Worm (Caenorhabditis elegans): ENCODE measurements around the gene alh-10.
A peak's percentile ranks its signal among the peaks of the same experiment; 100 is the strongest.

Gene alh-10

DNA sequence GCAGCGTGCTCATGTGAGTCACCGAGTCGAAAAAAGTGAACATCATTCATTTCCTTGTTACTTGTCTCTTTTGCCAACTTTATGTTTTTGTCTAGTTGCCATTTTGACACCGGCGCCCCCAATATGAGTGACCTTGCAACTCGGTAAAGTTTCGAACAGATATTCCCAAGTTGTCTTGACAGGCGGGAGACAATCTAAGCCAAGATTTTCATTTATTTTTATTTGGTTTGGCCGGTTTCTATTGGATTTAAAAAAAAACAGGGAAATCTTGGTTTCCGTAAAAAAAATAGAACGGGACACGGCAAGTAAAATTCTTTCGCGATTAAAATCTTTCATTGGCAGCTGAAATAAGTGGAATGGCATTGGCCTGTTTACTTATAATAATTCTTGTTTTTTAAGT lies 12.2 kb downstream of the alh-10 start:
- TF ChIP-seq ham-2 (GFP tag; optimal IDR thresholded peaks at IDR 0.05) (no peak), cnd-1 (tag; optimal IDR thresholded peaks at IDR 0.05) (no peak), nhr-76 (tag; optimal IDR thresholded peaks at IDR 0.05) (no peak), flh-1 (GFP tag; optimal IDR thresholded peaks at IDR 0.05) (no peak), mep-1 (tag; optimal IDR thresholded peaks at IDR 0.05) (no peak)

DNA sequence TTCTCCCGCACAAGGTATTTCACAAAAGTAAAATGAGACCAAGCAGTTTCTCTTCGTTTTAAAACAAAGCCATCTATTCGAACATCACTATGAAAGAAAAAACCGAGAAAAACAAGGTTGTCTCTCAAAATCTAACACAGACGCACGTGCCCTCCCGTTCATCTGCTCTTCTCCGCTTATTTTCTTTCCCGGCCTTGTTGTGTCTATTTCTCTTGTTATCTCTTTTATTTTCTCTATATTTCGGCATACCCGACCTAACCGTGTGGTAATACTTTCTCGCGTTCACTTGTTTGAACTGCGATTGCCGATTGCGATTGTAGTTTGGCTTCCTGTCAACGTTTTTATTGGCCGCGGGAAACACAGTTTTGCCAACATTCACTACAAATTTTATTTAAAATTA lies 14.0 kb downstream of the alh-10 start:
- no peak for TF ChIP-seq cnd-1 (tag; optimal IDR thresholded peaks at IDR 0.05)
- TF ChIP-seq snpc-4 (tag; optimal IDR thresholded peaks at IDR 0.05), result no peak
- TF ChIP-seq elt-1 (tag; optimal IDR thresholded peaks at IDR 0.05; ENCODE audit: borderline replicate concordance, insufficient read depth), result peak; percentile 1

DNA sequence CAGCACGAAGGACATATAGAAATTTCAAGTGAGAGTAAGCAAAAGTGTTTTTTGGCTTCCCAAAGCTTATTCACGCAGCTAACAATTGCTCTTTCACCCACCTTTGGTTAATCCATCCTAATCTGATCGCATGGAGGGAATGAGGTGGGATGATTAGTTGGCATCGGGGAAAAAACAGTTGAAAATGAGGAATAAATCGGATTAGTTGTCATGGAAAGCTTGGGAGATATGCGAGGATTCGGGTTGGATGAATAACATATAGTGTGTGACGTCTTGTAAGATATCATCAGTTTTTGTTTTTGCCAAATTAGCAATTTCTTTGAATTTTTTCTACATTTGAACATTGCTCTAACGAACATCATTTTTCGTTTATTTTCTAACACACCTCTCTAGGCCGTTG lies 14.8 kb downstream of the alh-10 start:
- TF ChIP-seq bed-3 (GFP tag; optimal IDR thresholded peaks at IDR 0.05) (no peak), blmp-1 (tag; optimal IDR thresholded peaks at IDR 0.05) (no peak), ztf-11 (tag; optimal IDR thresholded peaks at IDR 0.05) (no peak), nhr-28 (tag; optimal IDR thresholded peaks at IDR 0.05) (no peak), mep-1 (tag; optimal IDR thresholded peaks at IDR 0.05) (no peak), ham-2 (GFP tag; optimal IDR thresholded peaks at IDR 0.05) (no peak), unc-120 (tag; optimal IDR thresholded peaks at IDR 0.05; ENCODE audit: poor library complexity, severe bottlenecking) (no peak), unc-62 (GFP tag; optimal IDR thresholded peaks at IDR 0.05) (no peak), unc-39 (tag; optimal IDR thresholded peaks at IDR 0.05) (no peak)

DNA sequence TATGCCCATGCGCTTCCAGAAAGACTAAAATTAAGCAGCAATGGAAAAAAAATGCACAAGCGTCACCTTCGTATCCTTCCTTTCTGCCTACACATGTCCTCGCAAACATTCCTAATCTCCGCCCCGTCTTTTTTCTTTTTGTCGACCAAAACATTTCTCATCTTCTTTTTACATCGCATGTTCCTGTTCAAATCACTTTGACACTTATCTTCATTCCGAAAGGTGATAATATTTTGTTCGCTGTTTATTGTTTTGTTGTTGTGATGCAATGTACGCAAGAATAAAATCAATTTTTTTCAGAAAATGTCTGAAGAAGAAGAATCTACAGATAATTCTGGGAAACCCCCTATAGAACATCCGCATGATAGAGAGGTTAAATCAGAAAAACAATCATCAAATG lies 17.1 kb downstream of the alh-10 start, which contains the start of gene ist-1:
Gene ist-1, plus strand, starts transcription at position 301 of the 400 bp plus-strand sequence.
- TF ChIP-seq pha-4 (tag; optimal IDR thresholded peaks at IDR 0.05) (no peak), unc-120 (tag; optimal IDR thresholded peaks at IDR 0.05; ENCODE audit: poor library complexity, severe bottlenecking) (no peak), tbx-8 (GFP tag; optimal IDR thresholded peaks at IDR 0.05) (no peak)

DNA sequence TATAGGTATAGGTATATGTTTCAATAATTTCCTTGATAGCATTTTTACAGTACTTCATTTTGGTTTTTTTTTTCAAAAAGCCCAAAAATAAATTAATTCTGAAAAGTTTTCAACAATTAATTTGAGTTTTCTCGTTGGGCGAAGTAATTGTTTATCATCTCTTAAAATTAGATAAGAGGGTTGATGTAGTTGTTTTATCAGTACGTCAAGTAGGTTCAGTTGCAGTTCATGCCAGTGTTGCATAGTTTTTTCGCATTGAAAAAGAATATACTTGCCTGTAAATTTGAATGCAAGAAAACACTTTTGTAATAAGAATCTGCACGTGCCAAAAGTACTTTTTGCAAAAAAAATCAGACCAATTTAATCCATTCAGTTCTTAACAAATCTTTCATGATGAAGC lies 18.3 kb downstream of the alh-10 start:
- no peak for TF ChIP-seq zip-8 (tag; optimal IDR thresholded peaks at IDR 0.05)
- no peak for TF ChIP-seq bed-3 (GFP tag; optimal IDR thresholded peaks at IDR 0.05)
- no peak for TF ChIP-seq nhr-12 (tag; optimal IDR thresholded peaks at IDR 0.05)
- TF ChIP-seq ces-1 (GFP tag; optimal IDR thresholded peaks at IDR 0.05), result no peak
- no peak for TF ChIP-seq nhr-237 (tag; optimal IDR thresholded peaks at IDR 0.05)
- no peak for TF ChIP-seq mab-5 (tag; optimal IDR thresholded peaks at IDR 0.05)
- no peak for TF ChIP-seq sem-2 (GFP tag; optimal IDR thresholded peaks at IDR 0.05)
- TF ChIP-seq ceh-39 (tag; optimal IDR thresholded peaks at IDR 0.05), result no peak
- no peak for TF ChIP-seq sptf-1 (tag; optimal IDR thresholded peaks at IDR 0.05)
- TF ChIP-seq lin-32 (GFP tag; optimal IDR thresholded peaks at IDR 0.05), result no peak
- no peak for TF ChIP-seq elt-3 (tag; optimal IDR thresholded peaks at IDR 0.05)
- TF ChIP-seq elt-1 (tag; optimal IDR thresholded peaks at IDR 0.05; ENCODE audit: borderline replicate concordance, insufficient read depth), result no peak
- TF ChIP-seq snpc-4 (tag; optimal IDR thresholded peaks at IDR 0.05), result no peak
- no peak for TF ChIP-seq flh-1 (GFP tag; optimal IDR thresholded peaks at IDR 0.05)
- no peak for TF ChIP-seq pha-4 (tag; optimal IDR thresholded peaks at IDR 0.05)
- no peak for TF ChIP-seq nhr-28 (tag; optimal IDR thresholded peaks at IDR 0.05)
- TF ChIP-seq mep-1 (tag; optimal IDR thresholded peaks at IDR 0.05), result no peak
- TF ChIP-seq ceh-83 (GFP tag; optimal IDR thresholded peaks at IDR 0.05), result no peak
- TF ChIP-seq drap-1 (GFP tag; optimal IDR thresholded peaks at IDR 0.05), result no peak

DNA sequence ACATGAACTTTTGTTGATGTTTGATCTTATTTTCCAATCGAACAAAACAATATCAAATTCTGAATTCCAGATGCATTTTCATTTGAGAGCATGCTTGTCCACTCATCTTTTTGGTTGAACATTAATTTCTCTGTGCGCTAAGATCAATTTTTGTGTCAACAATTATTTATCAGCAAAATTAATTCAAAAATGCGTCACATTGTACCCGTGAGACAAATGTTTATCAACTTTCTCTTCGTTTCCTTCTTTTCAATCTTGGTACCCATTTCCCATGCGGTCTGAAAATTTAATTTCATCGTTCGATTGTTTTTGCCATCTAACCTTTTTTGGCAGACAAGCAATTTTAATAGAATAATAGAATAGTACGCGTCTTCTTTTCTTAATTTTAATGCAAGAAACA lies 19.4 kb downstream of the alh-10 start:
- TF ChIP-seq cnd-1 (tag; optimal IDR thresholded peaks at IDR 0.05) (no peak), nhr-76 (tag; optimal IDR thresholded peaks at IDR 0.05) (no peak), pha-4 (tag; optimal IDR thresholded peaks at IDR 0.05) (no peak), nhr-12 (tag; optimal IDR thresholded peaks at IDR 0.05) (no peak), elt-1 (tag; optimal IDR thresholded peaks at IDR 0.05; ENCODE audit: borderline replicate concordance, insufficient read depth) (no peak), ham-2 (GFP tag; optimal IDR thresholded peaks at IDR 0.05) (no peak), tbx-8 (GFP tag; optimal IDR thresholded peaks at IDR 0.05) (no peak)

DNA sequence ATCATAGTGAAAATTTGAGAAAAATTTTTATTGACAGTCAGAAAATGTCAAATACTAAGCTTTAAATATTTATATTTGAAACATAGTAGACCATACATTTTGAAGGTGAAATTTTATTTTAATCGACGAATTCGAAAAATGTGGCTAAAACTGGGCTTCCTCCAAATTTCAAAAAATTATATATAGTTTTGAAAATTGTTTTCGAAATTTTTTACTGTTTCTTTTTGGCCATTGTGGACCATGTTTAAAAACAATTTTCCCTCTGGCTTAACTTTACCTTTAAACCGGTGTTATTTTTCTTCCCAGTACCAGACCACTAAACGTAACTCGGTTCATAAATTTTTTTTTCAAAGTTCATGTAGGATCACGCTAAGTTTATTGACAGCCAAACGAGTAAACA lies 20.8 kb downstream of the alh-10 start:
- no peak for TF ChIP-seq cnd-1 (tag; optimal IDR thresholded peaks at IDR 0.05)
- no peak for TF ChIP-seq sem-2 (GFP tag; optimal IDR thresholded peaks at IDR 0.05)
- TF ChIP-seq unc-39 (tag; optimal IDR thresholded peaks at IDR 0.05), result no peak
- TF ChIP-seq bed-3 (GFP tag; optimal IDR thresholded peaks at IDR 0.05), result no peak
- TF ChIP-seq flh-1 (GFP tag; optimal IDR thresholded peaks at IDR 0.05), result no peak
- no peak for TF ChIP-seq ces-1 (GFP tag; optimal IDR thresholded peaks at IDR 0.05)
- TF ChIP-seq nhr-237 (tag; optimal IDR thresholded peaks at IDR 0.05), result no peak
- no peak for TF ChIP-seq lsy-2 (tag; optimal IDR thresholded peaks at IDR 0.05)
- TF ChIP-seq nhr-76 (tag; optimal IDR thresholded peaks at IDR 0.05), result no peak
- TF ChIP-seq snpc-4 (tag; optimal IDR thresholded peaks at IDR 0.05), result no peak
- no peak for TF ChIP-seq elt-1 (tag; optimal IDR thresholded peaks at IDR 0.05; ENCODE audit: borderline replicate concordance, insufficient read depth)
- TF ChIP-seq nhr-12 (tag; optimal IDR thresholded peaks at IDR 0.05), result no peak
- no peak for TF ChIP-seq ceh-83 (GFP tag; optimal IDR thresholded peaks at IDR 0.05)
- TF ChIP-seq drap-1 (GFP tag; optimal IDR thresholded peaks at IDR 0.05), result no peak
- TF ChIP-seq mep-1 (tag; optimal IDR thresholded peaks at IDR 0.05), result no peak
- no peak for TF ChIP-seq mab-5 (tag; optimal IDR thresholded peaks at IDR 0.05)
- no peak for TF ChIP-seq lin-32 (GFP tag; optimal IDR thresholded peaks at IDR 0.05)
- no peak for TF ChIP-seq hlh-1 (tag; optimal IDR thresholded peaks at IDR 0.05)
- TF ChIP-seq M03D4.4 (tag; optimal IDR thresholded peaks at IDR 0.05), result no peak
- no peak for TF ChIP-seq tbx-8 (GFP tag; optimal IDR thresholded peaks at IDR 0.05)
